Worm (Caenorhabditis elegans) whole organism, L1 larva: ENCODE data around the gene F10G7.10.

Source experiments
- dpl-1 ChIP-seq, 3 experiments: fragments of 150-350 bp in 2 of 3; sonication (generic microtip) in 1 of 3; optimal IDR thresholded peaks; 2 replicates each; lab custom pipeline; 2014 to 2017; ENCODE audit warnings: missing biosample characterization in 3 of 3, missing genetic modification characterization in 3 of 3, missing genetic modification reagents in 3 of 3
- mab-9 ChIP-seq: fragments of 200-800 bp; sonication (Bioruptor generic); IDR thresholded peaks from 2 replicates; pipeline ENCODE4 v1.3.6; 2022; ENCODE audit warnings: missing genetic modification reagents, missing genetic modification characterization, missing compliant biosample characterization
- mep-1 ChIP-seq: fragments of 150-350 bp; optimal IDR thresholded peaks from 2 replicates; lab custom pipeline; 2014; ENCODE audit warnings: missing biosample characterization, missing genetic modification characterization
- nhr-28 ChIP-seq: fragments of 150-350 bp; optimal IDR thresholded peaks from 2 replicates; lab custom pipeline; 2014; ENCODE audit warnings: missing biosample characterization, missing genetic modification characterization
- vab-15 ChIP-seq: sonication (generic microtip); optimal IDR thresholded peaks from 2 replicates; lab custom pipeline; 2017; ENCODE audit warnings: missing genotype, mild to moderate bottlenecking, missing genetic modification characterization, missing compliant biosample characterization
- zag-1 ChIP-seq: fragments of 150-350 bp; optimal IDR thresholded peaks from 2 replicates; lab custom pipeline; 2014; ENCODE audit warnings: missing biosample characterization, missing genetic modification characterization
- zip-4 ChIP-seq: fragments of 200-800 bp; sonication (Bioruptor generic); optimal IDR thresholded peaks from 2 replicates; lab custom pipeline; 2018; ENCODE audit warnings: mild to moderate bottlenecking, missing genetic modification characterization, moderate library complexity, missing compliant biosample characterization
- ztf-11 ChIP-seq, 2 experiments: sonication (generic microtip); optimal IDR thresholded peaks; 2 replicates each; lab custom pipeline; 2016 to 2017; ENCODE audit warnings: missing genetic modification characterization in 2 of 2, missing biosample characterization in 1 of 2, missing compliant biosample characterization in 1 of 2
- ztf-4 ChIP-seq: fragments of 150-350 bp; optimal IDR thresholded peaks from 2 replicates; lab custom pipeline; 2014; ENCODE audit warnings: missing biosample characterization, missing genetic modification characterization

DNA sequence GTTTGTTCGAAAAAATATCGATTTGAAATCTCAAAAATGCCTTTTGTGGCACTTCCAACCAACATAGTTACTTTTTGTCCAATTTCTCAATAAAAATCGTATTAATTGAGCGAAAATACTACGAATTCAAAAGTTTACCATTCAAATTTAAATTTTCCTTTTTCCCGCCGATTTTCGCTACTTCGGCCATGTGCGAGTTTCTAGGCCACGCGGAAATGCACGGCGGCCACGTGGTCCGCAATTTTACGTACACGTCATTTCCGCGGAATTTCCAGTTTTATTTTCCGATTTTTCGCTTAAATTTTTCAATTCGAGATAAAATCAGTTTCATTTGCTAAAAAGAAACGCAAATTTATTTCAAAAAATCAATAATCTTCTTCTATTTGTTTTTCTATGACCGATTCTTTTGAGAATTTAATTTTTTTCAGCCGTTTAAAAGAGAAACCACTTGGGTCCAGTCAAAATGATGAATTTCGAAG lies 14.0 kb upstream of the F10G7.10 start, which contains the start of gene eas-1:
- TF ChIP-seq ztf-4 (no peak), zip-4 (GFP tag; lab: Kevin White, UChicago) (peak; percentile 10), zag-1 (tag; lab: Kevin White, UChicago) (no peak), dpl-1 (GFP tag; optimal IDR thresholded peaks at IDR 0.05; lab: Kevin White, UChicago) (peak; percentile 92 to 96 (median 95)), mep-1 (peak; percentile 82), nhr-28 (tag; lab: Kevin White, UChicago) (no peak), ztf-11 (tag; optimal IDR thresholded peaks at IDR 0.05; lab: Kevin White, UChicago) (peak in 1 of 2 experiments; percentile 88), vab-15 (tag; lab: Kevin White, UChicago) (peak; percentile 57), mab-9 (GFP tag; lab: Robert Waterston, UW) (peak; percentile 69)
